Fruit fly (Drosophila melanogaster) whole organism, embryonic: ENCODE data around the gene CG42395.

Source experiments
- Ada2b ChIP-seq: fragments of 200-800 bp; sonication (Bioruptor generic); IDR thresholded peaks from 2 replicates; pipeline ENCODE4 v1.3.6; 2022; ENCODE audit warnings: missing biosample characterization, missing genetic modification characterization
- Atf6 ChIP-seq: fragments of 200-800 bp; sonication (Bioruptor generic); IDR thresholded peaks from 2 replicates; pipeline ENCODE4 v1.3.6; 2022; ENCODE audit warnings: missing biosample characterization, missing genetic modification characterization
- CG10274 ChIP-seq: fragments of 200-800 bp; sonication (Bioruptor generic); optimal IDR thresholded peaks from 3 replicates; lab custom pipeline; 2017; ENCODE audit warnings: missing biosample characterization, mild to moderate bottlenecking, missing genetic modification characterization
- CG11247 ChIP-seq: fragments of 200-800 bp; sonication (Bioruptor generic); IDR thresholded peaks from 2 replicates; pipeline ENCODE4 v1.3.6; 2022; ENCODE audit warnings: missing biosample characterization, missing genetic modification characterization
- CG12104 ChIP-seq: fragments of 200-800 bp; sonication (Bioruptor generic); optimal IDR thresholded peaks from 3 replicates; lab custom pipeline; 2016; ENCODE audit warnings: missing biosample characterization, missing genetic modification characterization
- CG12659 ChIP-seq: fragments of 200-800 bp; sonication (Bioruptor generic); optimal IDR thresholded peaks from 3 replicates; lab custom pipeline; 2017; ENCODE audit warnings: mild to moderate bottlenecking, missing biosample characterization, missing genetic modification reagents, missing genetic modification characterization
- CG13894 ChIP-seq: fragments of 200-800 bp; sonication (Bioruptor generic); optimal IDR thresholded peaks from 3 replicates; lab custom pipeline; 2018; ENCODE audit warnings: missing biosample characterization, mild to moderate bottlenecking, missing genetic modification characterization, moderate library complexity
- CG14050 ChIP-seq: fragments of 200-800 bp; sonication (Bioruptor generic); IDR thresholded peaks from 3 replicates; pipeline ENCODE4 v1.3.6; 2022; ENCODE audit warnings: missing biosample characterization, missing genetic modification characterization
- CG14965 ChIP-seq: fragments of 200-800 bp; sonication (Bioruptor generic); optimal IDR thresholded peaks from 2 replicates; lab custom pipeline; 2016; ENCODE audit warnings: missing biosample characterization, missing genetic modification characterization, borderline replicate concordance
- CG15269 ChIP-seq: fragments of 200-800 bp; sonication (Bioruptor generic); optimal IDR thresholded peaks from 2 replicates; lab custom pipeline; 2018; ENCODE audit warnings: missing biosample characterization, mild to moderate bottlenecking, missing genetic modification characterization, moderate library complexity
- CG15479 ChIP-seq: fragments of 200-800 bp; sonication (Bioruptor generic); optimal IDR thresholded peaks from 3 replicates; lab custom pipeline; 2019; ENCODE audit warnings: missing biosample characterization, mild to moderate bottlenecking, missing genetic modification characterization, moderate library complexity
- CG17359 ChIP-seq: fragments of 200-800 bp; sonication (Bioruptor generic); optimal IDR thresholded peaks from 3 replicates; lab custom pipeline; 2018; ENCODE audit warnings: missing biosample characterization, mild to moderate bottlenecking, missing genetic modification characterization, moderate library complexity
- CG17912 ChIP-seq: fragments of 200-800 bp; sonication (Bioruptor generic); optimal IDR thresholded peaks from 2 replicates; lab custom pipeline; 2018; ENCODE audit warnings: missing biosample characterization, mild to moderate bottlenecking, missing genetic modification characterization
- CG2199 ChIP-seq: fragments of 200-800 bp; sonication (Bioruptor generic); IDR thresholded peaks from 3 replicates; pipeline ENCODE4 v1.3.6; 2022; ENCODE audit warnings: missing biosample characterization, missing genetic modification characterization
- CG2678 ChIP-seq: fragments of 200-800 bp; sonication (Bioruptor generic); optimal IDR thresholded peaks from 3 replicates; lab custom pipeline; 2019; ENCODE audit warnings: missing biosample characterization, mild to moderate bottlenecking, missing genetic modification characterization, moderate library complexity
- CG4282 ChIP-seq: fragments of 200-800 bp; sonication (Bioruptor generic); optimal IDR thresholded peaks from 2 replicates; lab custom pipeline; 2016; ENCODE audit warnings: missing biosample characterization, missing genetic modification characterization
- CG4404 ChIP-seq: fragments of 200-800 bp; sonication (Bioruptor generic); IDR thresholded peaks from 2 replicates; pipeline ENCODE4 v1.3.6; 2022; ENCODE audit warnings: missing biosample characterization, missing genetic modification characterization
- CG4730 ChIP-seq: fragments of 200-800 bp; sonication (Bioruptor generic); IDR thresholded peaks from 2 replicates; pipeline ENCODE4 v1.3.6; 2022; ENCODE audit warnings: missing biosample characterization, missing genetic modification characterization
- CG5180 ChIP-seq: fragments of 200-800 bp; sonication (Bioruptor generic); optimal IDR thresholded peaks from 3 replicates; lab custom pipeline; 2017; ENCODE audit warnings: missing biosample characterization, missing genetic modification characterization, mild to moderate bottlenecking, moderate library complexity, missing genetic modification reagents
- CG6791 ChIP-seq: fragments of 200-800 bp; sonication (Bioruptor generic); IDR thresholded peaks from 3 replicates; pipeline ENCODE4 v1.3.6; 2022; ENCODE audit warnings: missing biosample characterization, missing genetic modification characterization; ENCODE audit not compliant: partially characterized antibody
- CG7963 ChIP-seq: fragments of 200-800 bp; sonication (Bioruptor generic); IDR thresholded peaks from 3 replicates; pipeline ENCODE4 v1.3.6; 2022; ENCODE audit warnings: missing biosample characterization, missing genetic modification characterization; ENCODE audit not compliant: partially characterized antibody
- D19B ChIP-seq: fragments of 200-800 bp; sonication (Bioruptor generic); optimal IDR thresholded peaks from 2 replicates; lab custom pipeline; 2017; ENCODE audit warnings: missing biosample characterization, mild to moderate bottlenecking, missing genetic modification characterization
- Dp ChIP-seq: fragments of 200-800 bp; sonication (Bioruptor generic); optimal IDR thresholded peaks from 2 replicates; lab custom pipeline; 2018; ENCODE audit warnings: missing biosample characterization, mild to moderate bottlenecking, missing genetic modification characterization, moderate library complexity
- Gug ChIP-seq: fragments of 200-800 bp; sonication (Bioruptor generic); IDR thresholded peaks from 4 replicates; pipeline ENCODE4 v1.3.6; 2022; ENCODE audit warnings: missing biosample characterization, missing genetic modification characterization
- Hmx ChIP-seq: fragments of 200-800 bp; sonication (Bioruptor generic); optimal IDR thresholded peaks from 2 replicates; lab custom pipeline; 2016; ENCODE audit warnings: missing biosample characterization, missing genetic modification characterization
- NC2α ChIP-seq: fragments of 200-800 bp; sonication (Bioruptor generic); optimal IDR thresholded peaks from 2 replicates; lab custom pipeline; 2016; ENCODE audit warnings: missing biosample characterization, missing genetic modification characterization
- TFAM ChIP-seq: fragments of 200-800 bp; sonication (Bioruptor generic); optimal IDR thresholded peaks from 2 replicates; lab custom pipeline; 2017; ENCODE audit warnings: missing biosample characterization, missing genetic modification characterization, inconsistent platforms
- Tbp ChIP-seq: fragments of >200 bp; optimal IDR thresholded peaks from 2 replicates; lab custom pipeline; 2018; ENCODE audit warnings: missing biosample characterization, missing genetic modification characterization
- aop ChIP-seq: fragments of 200-800 bp; sonication (Bioruptor generic); IDR thresholded peaks from 2 replicates; pipeline ENCODE4 v1.3.6; 2022; ENCODE audit warnings: missing biosample characterization, missing genetic modification characterization
- bigmax ChIP-seq: fragments of 200-800 bp; sonication (Bioruptor generic); optimal IDR thresholded peaks from 2 replicates; lab custom pipeline; 2018; ENCODE audit warnings: missing biosample characterization, mild to moderate bottlenecking, missing genetic modification characterization
- br ChIP-seq: fragments of >200 bp; optimal IDR thresholded peaks from 2 replicates; lab custom pipeline; 2017
- cg ChIP-seq: fragments of 200-800 bp; sonication (Bioruptor generic); optimal IDR thresholded peaks from 3 replicates; lab custom pipeline; 2019; ENCODE audit warnings: missing biosample characterization, mild to moderate bottlenecking, missing genetic modification characterization, moderate library complexity
- dpn ChIP-seq, 2 experiments: fragments of 200-800 bp; sonication (Bioruptor generic); optimal IDR thresholded peaks; 3 replicates each; lab custom pipeline; 2016; ENCODE audit warnings: missing biosample characterization in 2 of 2, missing genetic modification characterization in 2 of 2
- fd102C ChIP-seq: fragments of 200-800 bp; sonication (Bioruptor generic); optimal IDR thresholded peaks from 2 replicates; lab custom pipeline; 2018; ENCODE audit warnings: missing biosample characterization, mild to moderate bottlenecking, missing genetic modification characterization, moderate library complexity
- fd3F ChIP-seq: fragments of 200-800 bp; sonication (Bioruptor generic); optimal IDR thresholded peaks from 2 replicates; lab custom pipeline; 2018; ENCODE audit warnings: missing biosample characterization, mild to moderate bottlenecking, missing genetic modification characterization, moderate library complexity
- fd64A ChIP-seq: fragments of 200-800 bp; sonication (Bioruptor generic); optimal IDR thresholded peaks from 3 replicates; lab custom pipeline; 2018; ENCODE audit warnings: missing biosample characterization, mild to moderate bottlenecking, missing genetic modification characterization
- ftz-f1 ChIP-seq: fragments of 200-800 bp; sonication (Bioruptor generic); optimal IDR thresholded peaks from 2 replicates; lab custom pipeline; 2016; ENCODE audit warnings: missing biosample characterization, missing genetic modification characterization
- gem ChIP-seq: fragments of 200-800 bp; sonication (Bioruptor generic); optimal IDR thresholded peaks from 2 replicates; lab custom pipeline; 2019; ENCODE audit warnings: missing biosample characterization, mild to moderate bottlenecking, missing genetic modification characterization, moderate library complexity
- grau ChIP-seq: fragments of 200-800 bp; optimal IDR thresholded peaks from 3 replicates; lab custom pipeline; 2019; ENCODE audit warnings: missing biosample characterization, mild to moderate bottlenecking, missing genetic modification characterization, moderate library complexity
- her ChIP-seq: fragments of 200-800 bp; sonication (Bioruptor generic); optimal IDR thresholded peaks from 2 replicates; lab custom pipeline; 2016; ENCODE audit warnings: missing biosample characterization, missing genetic modification characterization
- kay ChIP-seq: fragments of 200-800 bp; sonication (Bioruptor generic); optimal IDR thresholded peaks from 2 replicates; lab custom pipeline; 2016; ENCODE audit warnings: missing biosample characterization, missing genetic modification characterization
- kni ChIP-seq: fragments of 200-800 bp; sonication (Bioruptor generic); optimal IDR thresholded peaks from 3 replicates; lab custom pipeline; 2017; ENCODE audit warnings: mild to moderate bottlenecking, missing biosample characterization, missing genetic modification reagents, missing genetic modification characterization
- mld ChIP-seq: fragments of 200-800 bp; sonication (Bioruptor generic); IDR thresholded peaks from 3 replicates; pipeline ENCODE4 v1.3.6; 2022; ENCODE audit warnings: missing biosample characterization, missing genetic modification characterization; ENCODE audit not compliant: partially characterized antibody
- nom ChIP-seq: fragments of 200-800 bp; sonication (Bioruptor generic); optimal IDR thresholded peaks from 2 replicates; lab custom pipeline; 2017; ENCODE audit warnings: missing biosample characterization, missing genetic modification characterization, mild to moderate bottlenecking, moderate library complexity, missing genetic modification reagents
- pan ChIP-seq, 4 experiments: fragments of >200 bp in 3 of 4; fragments of 200-800 bp in 1 of 4; sonication (Bioruptor generic) in 1 of 4; optimal IDR thresholded peaks in 3 of 4; IDR thresholded peaks in 1 of 4; 2 replicates each; pipeline versions ENCODE4 v1.3.6 to Lab custom; 2017 to 2022; ENCODE audit warnings: missing biosample characterization in 2 of 4, missing genetic modification characterization in 2 of 4, mixed read lengths in 1 of 4
- row ChIP-seq: fragments of 200-800 bp; sonication (Bioruptor generic); IDR thresholded peaks from 3 replicates; pipeline ENCODE4 v1.3.6; 2022; ENCODE audit warnings: missing biosample characterization, missing genetic modification characterization
- schlank ChIP-seq: fragments of 200-800 bp; sonication (Bioruptor generic); optimal IDR thresholded peaks from 2 replicates; lab custom pipeline; 2018; ENCODE audit warnings: missing biosample characterization, mild to moderate bottlenecking, missing genetic modification characterization
- stc ChIP-seq: fragments of 200-800 bp; sonication (Bioruptor generic); IDR thresholded peaks from 2 replicates; pipeline ENCODE4 v1.3.6; 2022; ENCODE audit warnings: missing biosample characterization, missing genetic modification characterization
- sug ChIP-seq: fragments of 200-800 bp; optimal IDR thresholded peaks from 2 replicates; lab custom pipeline; 2019; ENCODE audit warnings: missing biosample characterization, mild to moderate bottlenecking, missing genetic modification characterization, moderate library complexity
- tll ChIP-seq, 2 experiments: fragments of 200-800 bp in 1 of 2; fragments of >200 bp in 1 of 2; sonication (Bioruptor generic) in 1 of 2; optimal IDR thresholded peaks; 2 replicates each; lab custom pipeline; 2017 to 2019; ENCODE audit warnings: missing biosample characterization in 2 of 2, missing genetic modification characterization in 2 of 2, mild to moderate bottlenecking in 1 of 2, moderate library complexity in 1 of 2

Gene CG42395

DNA sequence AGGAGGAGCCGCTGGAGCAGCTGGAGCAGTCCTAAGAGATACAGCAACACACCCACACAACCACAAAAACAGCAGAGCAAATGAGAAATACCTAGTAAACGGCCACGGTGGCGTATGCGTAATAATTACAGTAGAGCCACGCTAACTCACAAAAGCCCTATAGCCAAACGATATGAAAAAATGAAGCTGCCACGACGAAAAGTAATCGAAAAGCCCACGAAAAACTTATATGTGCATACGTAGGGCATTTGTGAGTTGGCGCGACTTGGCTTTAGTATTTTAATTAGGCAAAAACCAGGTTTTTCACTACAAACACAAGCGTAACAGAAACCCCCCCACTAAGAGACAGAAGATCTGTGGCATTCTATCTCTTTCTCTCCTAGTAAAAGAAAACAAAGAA is 11.8 kb upstream of the CG42395 start (continued):
- TF ChIP-seq CG15479 (GFP tag; lab: Kevin White, UChicago) (no peak), Tbp (GFP tag; lab: Kevin White, UChicago) (no peak), grau (peak; percentile 84), CG17912 (GFP tag; lab: Kevin White, UChicago) (no peak), gem (tag; lab: Kevin White, UChicago) (peak; percentile 36), tll (GFP tag; optimal IDR thresholded peaks at IDR 0.05; lab: Kevin White, UChicago) (no peak), bigmax (GFP tag; lab: Kevin White, UChicago) (no peak), CG11247 (GFP tag; lab: Robert Waterston, UW) (0 out of 2 replicates have a peak, but pooled peaks have one; percentile 14), CG6791 (no peak), Gug (GFP tag; lab: Robert Waterston, UW) (peak; percentile 35; the same call in 1 of the 4 replicates), NC2α (GFP tag; lab: Kevin White, UChicago) (no peak), CG5180 (GFP tag; lab: Kevin White, UChicago) (no peak), Hmx (no peak), pan (optimal IDR thresholded peaks at IDR 0.05; lab: Kevin White, UChicago) (no peak), pan (GFP tag; optimal IDR thresholded peaks at IDR 0.05 in 1 of 2, IDR thresholded peaks at IDR 0.05 in 1 of 2) (peak in 1 of 2 experiments; percentile 32), her (GFP tag; lab: Kevin White, UChicago) (no peak), nom (GFP tag; lab: Kevin White, UChicago) (no peak), row (GFP tag; lab: Robert Waterston, UW) (peak; percentile 75), kay (GFP tag; lab: Kevin White, UChicago) (no peak), CG10274 (GFP tag; lab: Kevin White, UChicago) (peak; percentile 90), CG12659 (GFP tag; lab: Kevin White, UChicago) (no peak), CG4282 (GFP tag; lab: Kevin White, UChicago) (no peak), stc (GFP tag; lab: Robert Waterston, UW) (no peak), CG4730 (0 out of 2 replicates have a peak, but pooled peaks have one; percentile 12), D19B (GFP tag; lab: Kevin White, UChicago) (no peak), fd3F (GFP tag; lab: Kevin White, UChicago) (no peak), mld (GFP tag; lab: Robert Waterston, UW) (no peak), cg (GFP tag; lab: Kevin White, UChicago) (peak; percentile 15), CG7963 (GFP tag; lab: Robert Waterston, UW) (no peak), dpn (GFP tag; optimal IDR thresholded peaks at IDR 0.05; lab: Kevin White, UChicago) (peak; percentile 7), TFAM (no peak), aop (GFP tag; lab: Robert Waterston, UW) (no peak), CG15269 (tag; lab: Kevin White, UChicago) (peak; percentile 39), CG14965 (no peak), CG14050 (no peak), schlank (no peak), CG4404 (GFP tag; lab: Robert Waterston, UW) (no peak), ftz-f1 (GFP tag; lab: Kevin White, UChicago) (no peak), CG12104 (GFP tag; lab: Kevin White, UChicago) (no peak), CG2199 (GFP tag; lab: Robert Waterston, UW) (no peak), Dp (GFP tag; lab: Kevin White, UChicago) (no peak), kni (GFP tag; lab: Kevin White, UChicago) (no peak), fd102C (GFP tag; lab: Kevin White, UChicago) (no peak), CG2678 (peak; percentile 36), Atf6 (no peak), br (lab: Kevin White, UChicago) (no peak), CG17359 (tag; lab: Kevin White, UChicago) (peak; percentile 21), Ada2b (GFP tag; lab: Robert Waterston, UW) (no peak), CG13894 (tag; lab: Kevin White, UChicago) (peak; percentile 47), sug (peak; percentile 25), fd64A (GFP tag; lab: Kevin White, UChicago) (no peak)
